Worm (Caenorhabditis elegans): ENCODE measurements around the gene cut-2.

cut-2 gene

DNA sequence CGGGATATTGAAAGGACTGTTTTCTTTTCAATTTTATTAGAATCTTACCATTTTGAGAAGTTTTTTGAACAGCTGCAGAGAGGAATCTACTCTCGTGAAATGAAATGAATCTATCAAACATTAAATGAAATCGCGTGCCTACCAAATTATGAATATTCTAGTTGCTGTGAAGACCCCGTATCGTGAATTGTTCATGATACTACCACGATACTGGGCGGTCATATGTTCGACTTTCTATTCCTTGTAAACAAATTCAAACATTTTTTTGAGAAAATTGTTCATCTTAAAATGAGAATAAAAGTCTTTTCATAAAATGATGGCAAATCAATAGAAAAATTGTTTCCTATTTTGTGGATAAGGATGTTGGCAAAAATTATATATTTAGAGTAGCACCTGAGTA lies 29.0 kb upstream of the cut-2 start, which contains the start of gene gcy-34:
Gene gcy-34, minus strand, starts transcription at position 101 of the 400 bp plus-strand sequence.
- no peak for TF ChIP-seq egl-27 (tag; optimal IDR thresholded peaks at IDR 0.05)
- TF ChIP-seq daf-12 (tag; optimal IDR thresholded peaks at IDR 0.05), result no peak
- no peak for TF ChIP-seq hmg-11 (tag; optimal IDR thresholded peaks at IDR 0.05)
- no peak for TF ChIP-seq ZK546.5 (tag; optimal IDR thresholded peaks at IDR 0.05)
- TF ChIP-seq pha-4 (tag; optimal IDR thresholded peaks at IDR 0.05), result no peak

ce11 chrV:13387472-13387871 lies 27.3 kb upstream of the cut-2 start:
- TF ChIP-seq nhr-25 (tag; optimal IDR thresholded peaks at IDR 0.05) (no peak), daf-12 (tag; optimal IDR thresholded peaks at IDR 0.05) (no peak), fkh-2 (tag; optimal IDR thresholded peaks at IDR 0.05) (no peak), zag-1 (tag; optimal IDR thresholded peaks at IDR 0.05) (no peak)

- TF ChIP-seq nhr-67 (tag; optimal IDR thresholded peaks at IDR 0.05), result no peak
- no peak for TF ChIP-seq nhr-23 (tag; optimal IDR thresholded peaks at IDR 0.05)
- no peak for TF ChIP-seq unc-62 (GFP tag; optimal IDR thresholded peaks at IDR 0.05)
- no peak for TF ChIP-seq sea-2 (GFP tag; optimal IDR thresholded peaks at IDR 0.05)
- no peak for TF ChIP-seq jun-1 (tag; optimal IDR thresholded peaks at IDR 0.05)
- no peak for TF ChIP-seq snpc-4 (tag; optimal IDR thresholded peaks at IDR 0.05)
- TF ChIP-seq ztf-11 (tag; optimal IDR thresholded peaks at IDR 0.05), result no peak
- no peak for TF ChIP-seq nhr-25 (tag; optimal IDR thresholded peaks at IDR 0.05)
- TF ChIP-seq ama-1 (optimal IDR thresholded peaks at IDR 0.05), result no peak
- no peak for TF ChIP-seq fkh-10 (GFP tag; optimal IDR thresholded peaks at IDR 0.05)
- no peak for TF ChIP-seq mdl-1 (tag; optimal IDR thresholded peaks at IDR 0.05)
- no peak for TF ChIP-seq R02D3.7 (tag; optimal IDR thresholded peaks at IDR 0.05)
- TF ChIP-seq ztf-4 (tag; optimal IDR thresholded peaks at IDR 0.05), result no peak
Measured at ce11 chrV:13388961-13389360, 25.8 kb upstream of the cut-2 start.

DNA sequence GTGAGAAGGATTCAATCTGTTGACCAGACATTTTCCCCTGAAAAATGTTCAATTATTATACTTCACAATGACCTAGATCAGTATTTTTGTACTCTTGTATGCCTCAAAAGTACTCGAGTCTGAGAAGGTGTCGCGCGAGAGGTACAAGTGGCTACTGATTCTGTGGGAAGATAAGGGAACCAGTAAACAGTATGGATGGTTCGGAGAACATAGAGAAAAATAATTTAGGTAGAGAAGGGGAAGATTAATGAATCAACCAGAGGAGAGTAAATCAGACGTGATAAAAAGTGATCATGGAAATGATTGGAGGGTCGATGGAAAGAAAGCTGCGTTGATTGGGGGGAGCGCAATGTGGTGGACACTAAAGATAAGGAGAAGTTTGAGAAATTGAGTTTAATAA lies 25.3 kb upstream of the cut-2 start:
- TF ChIP-seq sea-2 (GFP tag; optimal IDR thresholded peaks at IDR 0.05) (no peak), nfya-1 (tag; optimal IDR thresholded peaks at IDR 0.05; ENCODE audit: insufficient read depth) (peak; percentile 8), nhr-23 (tag; optimal IDR thresholded peaks at IDR 0.05) (peak; percentile 62), elt-3 (tag; optimal IDR thresholded peaks at IDR 0.05) (peak in 2 of 3 experiments; percentile 66 to 80), ceh-28 (tag; optimal IDR thresholded peaks at IDR 0.05) (peak; percentile 12), nhr-237 (tag; optimal IDR thresholded peaks at IDR 0.05) (no peak), nhr-25 (tag; optimal IDR thresholded peaks at IDR 0.05) (peak; percentile 67), nhr-43 (tag; optimal IDR thresholded peaks at IDR 0.05; ENCODE audit: poor library complexity, severe bottlenecking) (peak; percentile 13)

DNA sequence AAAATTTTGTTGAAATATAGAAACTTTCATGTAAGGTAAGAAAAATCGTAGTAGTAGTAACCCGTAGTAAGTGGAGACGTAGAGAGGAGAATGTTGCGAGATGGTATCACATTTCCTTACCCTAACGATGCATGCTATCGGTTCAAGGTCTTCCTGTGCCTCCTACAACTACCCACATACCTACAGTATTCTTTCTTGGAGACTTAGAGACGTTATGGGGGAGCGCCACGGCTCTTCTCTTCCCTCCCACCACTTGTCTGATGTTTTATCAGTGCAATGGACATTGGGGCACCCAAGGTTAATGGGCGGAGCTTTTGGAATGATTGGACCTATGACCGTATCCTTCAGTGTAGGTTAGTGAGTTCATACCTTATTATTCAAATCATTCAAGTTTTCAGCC lies 23.8 kb upstream of the cut-2 start:
- TF ChIP-seq ZK546.5 (tag; optimal IDR thresholded peaks at IDR 0.05), result no peak
- peak; percentile 26 for TF ChIP-seq nhr-43 (tag; optimal IDR thresholded peaks at IDR 0.05; ENCODE audit: poor library complexity, severe bottlenecking)
- no peak for TF ChIP-seq egl-5 (tag; optimal IDR thresholded peaks at IDR 0.05)
- no peak for TF ChIP-seq ceh-9 (tag; optimal IDR thresholded peaks at IDR 0.05)
- TF ChIP-seq mml-1 (tag; optimal IDR thresholded peaks at IDR 0.05), result no peak
- TF ChIP-seq fos-1 (tag; optimal IDR thresholded peaks at IDR 0.05), result no peak
- no peak for TF ChIP-seq sea-2 (GFP tag; optimal IDR thresholded peaks at IDR 0.05)
- no peak for TF ChIP-seq eor-1 (tag; optimal IDR thresholded peaks at IDR 0.05)
- peak; percentile 63 for TF ChIP-seq nhr-25 (tag; optimal IDR thresholded peaks at IDR 0.05)
- TF ChIP-seq elt-2 (tag; optimal IDR thresholded peaks at IDR 0.05), result no peak
- TF ChIP-seq lin-39 (tag; optimal IDR thresholded peaks at IDR 0.05), result no peak
- no peak for TF ChIP-seq nhr-12 (tag; optimal IDR thresholded peaks at IDR 0.05)
- no peak for TF ChIP-seq pqm-1 (tag; optimal IDR thresholded peaks at IDR 0.05)
- peak; percentile 56 for TF ChIP-seq nfya-1 (tag; optimal IDR thresholded peaks at IDR 0.05; ENCODE audit: insufficient read depth)

All from whole organism, L3 larva.